Worm (Caenorhabditis elegans): ENCODE data around the gene C26F1.3.
A peak's percentile ranks its signal among the peaks of the same experiment; 100 is the strongest.

C26F1.3 gene

ce11 chrV:7734909-7735308 is 42.2 kb upstream of the C26F1.3 start, which contains the start of gene clic-1 (continued):
- TF ChIP-seq F22D6.2 (tag; optimal IDR thresholded peaks at IDR 0.05), result no peak
- TF ChIP-seq bed-2 (GFP tag; IDR thresholded peaks at IDR 0.05), result no peak
- TF ChIP-seq Y53F4B.3 (GFP tag; IDR thresholded peaks at IDR 0.05), result no peak
- no peak for TF ChIP-seq pha-4 (tag; optimal IDR thresholded peaks at IDR 0.05)
- no peak for TF ChIP-seq tbx-9 (tag; optimal IDR thresholded peaks at IDR 0.05; ENCODE audit: borderline replicate concordance)
- TF ChIP-seq nhr-90 (tag; optimal IDR thresholded peaks at IDR 0.05), result no peak
- TF ChIP-seq nhr-27 (tag; optimal IDR thresholded peaks at IDR 0.05), result no peak
- TF ChIP-seq F23B12.7 (tag; optimal IDR thresholded peaks at IDR 0.05; ENCODE audit: insufficient read depth), result peak; percentile 25
- peak; percentile 79 to 82 for TF ChIP-seq let-607 (tag; optimal IDR thresholded peaks at IDR 0.05)
- no peak for TF ChIP-seq lin-26 (GFP tag; IDR thresholded peaks at IDR 0.05)
- TF ChIP-seq lsy-27 (tag; optimal IDR thresholded peaks at IDR 0.05; ENCODE audit: borderline replicate concordance, insufficient read depth), result no peak
- no peak for TF ChIP-seq K11D2.4 (GFP tag; IDR thresholded peaks at IDR 0.05)
- peak; percentile 14; the same call in 1 of the 2 replicates for TF ChIP-seq F33H1.4 (GFP tag; IDR thresholded peaks at IDR 0.05)
- no peak for TF ChIP-seq F39B2.1 (GFP tag; IDR thresholded peaks at IDR 0.05)
- TF ChIP-seq pbrm-1 (GFP tag; IDR thresholded peaks at IDR 0.05), result no peak
- no peak for TF ChIP-seq C06A6.2 (GFP tag; conservative IDR thresholded peaks at IDR 0.05)
- no peak for TF ChIP-seq Y79H2A.3 (GFP tag; conservative IDR thresholded peaks at IDR 0.05)
- TF ChIP-seq unc-130 (GFP tag; optimal IDR thresholded peaks at IDR 0.05), result no peak
- TF ChIP-seq nhr-80 (tag; optimal IDR thresholded peaks at IDR 0.05), result no peak
- no peak for TF ChIP-seq repo-1 (tag; optimal IDR thresholded peaks at IDR 0.05)
- no peak for TF ChIP-seq ama-1 (optimal IDR thresholded peaks at IDR 0.05)
- no peak for TF ChIP-seq ama-1 (GFP tag; optimal IDR thresholded peaks at IDR 0.05)
- no peak for TF ChIP-seq F55B11.4 (tag; optimal IDR thresholded peaks at IDR 0.05; ENCODE audit: borderline replicate concordance, insufficient read depth)
- no peak for TF ChIP-seq madf-10 (tag; optimal IDR thresholded peaks at IDR 0.05)
- no peak for TF ChIP-seq lir-1 (GFP tag; conservative IDR thresholded peaks at IDR 0.05)
- no peak for TF ChIP-seq dox-1 (GFP tag; IDR thresholded peaks at IDR 0.05)
- TF ChIP-seq sptf-2 (GFP tag; optimal IDR thresholded peaks at IDR 0.05), result no peak
- TF ChIP-seq C17E4.6 (GFP tag; IDR thresholded peaks at IDR 0.05), result no peak
- peak; percentile 98 for TF ChIP-seq madf-3 (GFP tag; IDR thresholded peaks at IDR 0.05)
- peak; percentile 62 for TF ChIP-seq dpl-1 (GFP tag; optimal IDR thresholded peaks at IDR 0.05)
- no peak for TF ChIP-seq egl-44 (GFP tag; IDR thresholded peaks at IDR 0.05)
- TF ChIP-seq rpc-1 (optimal IDR thresholded peaks at IDR 0.05), result no peak
- no peak for TF ChIP-seq rpc-1 (tag; optimal IDR thresholded peaks at IDR 0.05)
- TF ChIP-seq dpff-1 (tag; optimal IDR thresholded peaks at IDR 0.05), result no peak
- TF ChIP-seq hmg-1.2 (GFP tag; IDR thresholded peaks at IDR 0.05), result peak; percentile 14; the same call in 1 of the 2 replicates
- no peak for TF ChIP-seq F37B4.10 (GFP tag; IDR thresholded peaks at IDR 0.05)
- no peak for TF ChIP-seq D2030.7 (GFP tag; IDR thresholded peaks at IDR 0.05)
- TF ChIP-seq zfh-2 (GFP tag; conservative IDR thresholded peaks at IDR 0.05), result no peak
- TF ChIP-seq egrh-3 (GFP tag; IDR thresholded peaks at IDR 0.05), result no peak

- TF ChIP-seq lsl-1 (GFP tag; optimal IDR thresholded peaks at IDR 0.05) (no peak), bed-1 (GFP tag; IDR thresholded peaks at IDR 0.05) (no peak), gei-17 (GFP tag; optimal IDR thresholded peaks at IDR 0.05) (no peak), B0035.1 (tag; optimal IDR thresholded peaks at IDR 0.05) (no peak), hlh-12 (tag; optimal IDR thresholded peaks at IDR 0.05) (no peak), snpc-3.4 (tag; optimal IDR thresholded peaks at IDR 0.05) (no peak), nhr-90 (tag; optimal IDR thresholded peaks at IDR 0.05) (no peak), ama-1 (optimal IDR thresholded peaks at IDR 0.05) (no peak), ama-1 (GFP tag; optimal IDR thresholded peaks at IDR 0.05) (no peak), F39B2.1 (GFP tag; IDR thresholded peaks at IDR 0.05) (no peak), hsf-1 (GFP tag; IDR thresholded peaks at IDR 0.05) (no peak), akir-1 (GFP tag; optimal IDR thresholded peaks at IDR 0.05) (no peak), lsy-27 (tag; optimal IDR thresholded peaks at IDR 0.05; ENCODE audit: borderline replicate concordance, insufficient read depth) (no peak)
Measured at ce11 chrV:7735319-7735718, 41.8 kb upstream of the C26F1.3 start, which contains the start of gene srr-10. Gene srr-10 (plus strand): TSS chrV:7735619.

Measured in whole organism, young adult.